Fruit fly (Drosophila melanogaster) whole organism, embryonic: ENCODE measurements around the gene DopEcR.

Source experiments
- Asciz ChIP-seq: fragments of 200-800 bp; sonication (Bioruptor generic); optimal IDR thresholded peaks from 2 replicates; lab custom pipeline; 2017; ENCODE audit warnings: missing biosample characterization, mild to moderate bottlenecking, missing genetic modification characterization, missing genetic modification reagents
- B-H2 ChIP-seq: fragments of 200-800 bp; sonication (Bioruptor generic); optimal IDR thresholded peaks from 2 replicates; lab custom pipeline; 2018; ENCODE audit warnings: missing biosample characterization, mild to moderate bottlenecking, missing genetic modification characterization
- BEAF-32 ChIP-seq: fragments of 200-800 bp; sonication (Bioruptor generic); optimal IDR thresholded peaks from 3 replicates; lab custom pipeline; 2017; ENCODE audit warnings: missing biosample characterization, missing genetic modification characterization, mild to moderate bottlenecking, moderate library complexity, missing genetic modification reagents
- CG10366 ChIP-seq: fragments of 200-800 bp; sonication (Bioruptor generic); IDR thresholded peaks from 2 replicates; pipeline ENCODE4 v1.3.6; 2022; ENCODE audit warnings: missing biosample characterization, missing genetic modification characterization
- CG11398 ChIP-seq: fragments of 200-800 bp; sonication (Bioruptor generic); optimal IDR thresholded peaks from 2 replicates; lab custom pipeline; 2016; ENCODE audit warnings: missing biosample characterization, missing genetic modification characterization
- CG11723 ChIP-seq: fragments of 200-800 bp; sonication (Bioruptor generic); optimal IDR thresholded peaks from 2 replicates; lab custom pipeline; 2017; ENCODE audit warnings: missing biosample characterization, mild to moderate bottlenecking, missing genetic modification characterization
- CG12769 ChIP-seq: fragments of 200-800 bp; sonication (Bioruptor generic); optimal IDR thresholded peaks from 2 replicates; lab custom pipeline; 2019; ENCODE audit warnings: missing biosample characterization, mild to moderate bottlenecking, missing genetic modification characterization, moderate library complexity
- CG14667 ChIP-seq: fragments of 200-800 bp; sonication (Bioruptor generic); IDR thresholded peaks from 2 replicates; pipeline ENCODE4 v1.3.6; 2022; ENCODE audit warnings: missing biosample characterization, missing genetic modification characterization
- CG14710 ChIP-seq: fragments of 200-800 bp; sonication (Bioruptor generic); optimal IDR thresholded peaks from 3 replicates; lab custom pipeline; 2019; ENCODE audit warnings: missing biosample characterization, mild to moderate bottlenecking, missing genetic modification characterization, moderate library complexity
- CG16815 ChIP-seq: fragments of 200-800 bp; sonication (Bioruptor generic); optimal IDR thresholded peaks from 3 replicates; lab custom pipeline; 2017; ENCODE audit warnings: missing biosample characterization, mild to moderate bottlenecking, missing genetic modification characterization
- CG16863 ChIP-seq: fragments of 200-800 bp; sonication (Bioruptor generic); optimal IDR thresholded peaks from 3 replicates; lab custom pipeline; 2016; ENCODE audit warnings: missing biosample characterization, missing genetic modification characterization
- CG17829 ChIP-seq: fragments of 200-800 bp; optimal IDR thresholded peaks from 2 replicates; lab custom pipeline; 2019; ENCODE audit warnings: missing biosample characterization, mild to moderate bottlenecking, missing genetic modification characterization, moderate library complexity
- CG18476 ChIP-seq: fragments of 200-800 bp; sonication (Bioruptor generic); optimal IDR thresholded peaks from 2 replicates; lab custom pipeline; 2016; ENCODE audit warnings: missing biosample characterization, mild to moderate bottlenecking, missing genetic modification characterization
- CG3163 ChIP-seq: fragments of 200-800 bp; sonication (Bioruptor generic); optimal IDR thresholded peaks from 3 replicates; lab custom pipeline; 2016; ENCODE audit warnings: missing biosample characterization, missing genetic modification characterization
- CG3281 ChIP-seq: fragments of 200-800 bp; sonication (Bioruptor generic); optimal IDR thresholded peaks from 3 replicates; lab custom pipeline; 2017; ENCODE audit warnings: missing biosample characterization, mild to moderate bottlenecking, missing genetic modification characterization
- CG3847 ChIP-seq: fragments of 200-800 bp; sonication (Bioruptor generic); IDR thresholded peaks from 2 replicates; pipeline ENCODE4 v1.3.6; 2022; ENCODE audit warnings: missing biosample characterization, missing genetic modification characterization
- CG6813 ChIP-seq: fragments of 200-800 bp; sonication (Bioruptor generic); optimal IDR thresholded peaks from 2 replicates; lab custom pipeline; 2017; ENCODE audit warnings: missing biosample characterization, missing genetic modification characterization, mild to moderate bottlenecking, moderate library complexity, missing genetic modification reagents
- CG7963 ChIP-seq: fragments of 200-800 bp; sonication (Bioruptor generic); IDR thresholded peaks from 3 replicates; pipeline ENCODE4 v1.3.6; 2022; ENCODE audit warnings: missing biosample characterization, missing genetic modification characterization; ENCODE audit not compliant: partially characterized antibody
- CG9727 ChIP-seq: fragments of 200-800 bp; sonication (Bioruptor generic); optimal IDR thresholded peaks from 3 replicates; lab custom pipeline; 2017; ENCODE audit warnings: missing biosample characterization, mild to moderate bottlenecking, missing genetic modification characterization
- Camta ChIP-seq: fragments of 200-800 bp; sonication (Bioruptor generic); optimal IDR thresholded peaks from 2 replicates; lab custom pipeline; 2016; ENCODE audit warnings: missing biosample characterization, missing genetic modification characterization
- Dfd ChIP-seq, 2 experiments: fragments of >200 bp; optimal IDR thresholded peaks; 2 replicates each; lab custom pipeline; 2017; ENCODE audit warnings: missing biosample characterization in 2 of 2, missing genetic modification characterization in 2 of 2
- Dip3 ChIP-seq: fragments of 200-800 bp; sonication (Bioruptor generic); optimal IDR thresholded peaks from 3 replicates; lab custom pipeline; 2016; ENCODE audit warnings: missing biosample characterization, missing genetic modification characterization
- Doc2 ChIP-seq: fragments of 200-800 bp; sonication (Bioruptor generic); IDR thresholded peaks from 2 replicates; pipeline ENCODE4 v1.3.6; 2022; ENCODE audit warnings: missing biosample characterization, missing genetic modification characterization
- Dp ChIP-seq: fragments of 200-800 bp; sonication (Bioruptor generic); optimal IDR thresholded peaks from 2 replicates; lab custom pipeline; 2018; ENCODE audit warnings: missing biosample characterization, mild to moderate bottlenecking, missing genetic modification characterization, moderate library complexity
- Eip74EF ChIP-seq, 2 experiments: fragments of 200-800 bp in 1 of 2; fragments of >200 bp in 1 of 2; sonication (Bioruptor generic) in 1 of 2; optimal IDR thresholded peaks; 2 replicates each; lab custom pipeline; 2017 to 2019; ENCODE audit warnings: missing biosample characterization in 2 of 2, missing genetic modification characterization in 2 of 2, mild to moderate bottlenecking in 1 of 2, moderate library complexity in 1 of 2
- Fer3 ChIP-seq: fragments of 200-800 bp; sonication (Bioruptor generic); optimal IDR thresholded peaks from 2 replicates; lab custom pipeline; 2018; ENCODE audit warnings: missing biosample characterization, mild to moderate bottlenecking, missing genetic modification characterization, moderate library complexity
- Hand ChIP-seq: fragments of 200-800 bp; sonication (Bioruptor generic); optimal IDR thresholded peaks from 2 replicates; lab custom pipeline; 2017; ENCODE audit warnings: mild to moderate bottlenecking, missing biosample characterization, missing genetic modification reagents, missing genetic modification characterization
- Hey ChIP-seq: fragments of 200-800 bp; sonication (Bioruptor generic); optimal IDR thresholded peaks from 3 replicates; lab custom pipeline; 2018; ENCODE audit warnings: missing biosample characterization, mild to moderate bottlenecking, missing genetic modification characterization
- Hr51 ChIP-seq, 2 experiments: fragments of 200-800 bp; sonication (Bioruptor generic); optimal IDR thresholded peaks; 2 replicates in 1 of 2; 3 replicates in 1 of 2; lab custom pipeline; 2016 to 2018; ENCODE audit warnings: missing biosample characterization in 2 of 2, missing genetic modification characterization in 2 of 2, mild to moderate bottlenecking in 1 of 2, moderate library complexity in 1 of 2
- MESR4 ChIP-seq: fragments of 200-800 bp; sonication (Bioruptor generic); optimal IDR thresholded peaks from 2 replicates; lab custom pipeline; 2018; ENCODE audit warnings: missing biosample characterization, mild to moderate bottlenecking, missing genetic modification characterization, moderate library complexity
- Meics ChIP-seq: fragments of 200-800 bp; sonication (Bioruptor generic); optimal IDR thresholded peaks from 2 replicates; lab custom pipeline; 2017; ENCODE audit warnings: missing biosample characterization, mild to moderate bottlenecking, missing genetic modification characterization
- Myb ChIP-seq: fragments of 200-800 bp; sonication (Bioruptor generic); optimal IDR thresholded peaks from 2 replicates; lab custom pipeline; 2016; ENCODE audit warnings: missing biosample characterization, missing genetic modification characterization
- NFAT ChIP-seq: fragments of 200-800 bp; sonication (Bioruptor generic); IDR thresholded peaks from 2 replicates; pipeline ENCODE4 v1.3.6; 2022; ENCODE audit warnings: missing biosample characterization, missing genetic modification characterization
- Neu2 ChIP-seq: fragments of 200-800 bp; sonication (Bioruptor generic); optimal IDR thresholded peaks from 3 replicates; lab custom pipeline; 2016; ENCODE audit warnings: missing biosample characterization, missing genetic modification characterization, borderline replicate concordance
- Nf-YB ChIP-seq: fragments of 200-800 bp; sonication (Bioruptor generic); optimal IDR thresholded peaks from 3 replicates; lab custom pipeline; 2019; ENCODE audit warnings: missing biosample characterization, mild to moderate bottlenecking, missing genetic modification characterization, moderate library complexity
- Opbp ChIP-seq: fragments of 200-800 bp; sonication (Bioruptor generic); IDR thresholded peaks from 3 replicates; pipeline ENCODE4 v1.3.6; 2022; ENCODE audit warnings: missing biosample characterization, missing genetic modification characterization; ENCODE audit not compliant: partially characterized antibody
- ap ChIP-seq: fragments of 200-800 bp; sonication (Bioruptor generic); IDR thresholded peaks from 2 replicates; pipeline ENCODE4 v1.3.6; 2022; ENCODE audit warnings: missing biosample characterization, missing genetic modification characterization
- chm ChIP-seq: fragments of 200-800 bp; sonication (Bioruptor generic); IDR thresholded peaks from 2 replicates; pipeline ENCODE4 v1.3.6; 2022; ENCODE audit warnings: missing biosample characterization, missing genetic modification characterization
- dm ChIP-seq: fragments of 200-800 bp; sonication (Bioruptor generic); optimal IDR thresholded peaks from 3 replicates; lab custom pipeline; 2016; ENCODE audit warnings: missing biosample characterization, missing genetic modification characterization
- dmrt11E ChIP-seq: fragments of 200-800 bp; sonication (Bioruptor generic); optimal IDR thresholded peaks from 3 replicates; lab custom pipeline; 2018; ENCODE audit warnings: missing biosample characterization, mild to moderate bottlenecking, missing genetic modification characterization, moderate library complexity
- gcm2 ChIP-seq: fragments of 200-800 bp; sonication (Bioruptor generic); optimal IDR thresholded peaks from 2 replicates; lab custom pipeline; 2016; ENCODE audit warnings: missing biosample characterization, missing genetic modification characterization
- gt ChIP-seq: fragments of 200-800 bp; sonication (Bioruptor generic); IDR thresholded peaks from 2 replicates; pipeline ENCODE4 v1.3.6; 2022; ENCODE audit warnings: missing biosample characterization, missing genetic modification characterization
- insv ChIP-seq, 2 experiments: fragments of 200-800 bp; sonication (Bioruptor generic); optimal IDR thresholded peaks; 3 replicates each; lab custom pipeline; 2016 to 2018; ENCODE audit warnings: missing biosample characterization in 2 of 2, missing genetic modification characterization in 2 of 2
- mam ChIP-seq: fragments of 200-800 bp; sonication (Bioruptor generic); optimal IDR thresholded peaks from 3 replicates; lab custom pipeline; 2016; ENCODE audit warnings: missing biosample characterization, missing genetic modification characterization
- rib ChIP-seq: fragments of 200-800 bp; sonication (Bioruptor generic); IDR thresholded peaks from 2 replicates; pipeline ENCODE4 v1.3.6; 2022; ENCODE audit warnings: missing biosample characterization, missing genetic modification characterization
- row ChIP-seq: fragments of 200-800 bp; sonication (Bioruptor generic); IDR thresholded peaks from 3 replicates; pipeline ENCODE4 v1.3.6; 2022; ENCODE audit warnings: missing biosample characterization, missing genetic modification characterization
- run ChIP-seq: fragments of 200-800 bp; sonication (Bioruptor generic); optimal IDR thresholded peaks from 3 replicates; lab custom pipeline; 2018; ENCODE audit warnings: missing biosample characterization, mild to moderate bottlenecking, missing genetic modification characterization
- sd ChIP-seq: fragments of 200-800 bp; sonication (Bioruptor generic); optimal IDR thresholded peaks from 3 replicates; lab custom pipeline; 2018; ENCODE audit warnings: missing biosample characterization, mild to moderate bottlenecking, missing genetic modification characterization, moderate library complexity
- stc ChIP-seq: fragments of 200-800 bp; sonication (Bioruptor generic); IDR thresholded peaks from 2 replicates; pipeline ENCODE4 v1.3.6; 2022; ENCODE audit warnings: missing biosample characterization, missing genetic modification characterization
- twi ChIP-seq: fragments of 200-800 bp; optimal IDR thresholded peaks from 2 replicates; lab custom pipeline; 2019; ENCODE audit warnings: missing biosample characterization, mild to moderate bottlenecking, missing genetic modification characterization, moderate library complexity

DopEcR gene

DNA sequence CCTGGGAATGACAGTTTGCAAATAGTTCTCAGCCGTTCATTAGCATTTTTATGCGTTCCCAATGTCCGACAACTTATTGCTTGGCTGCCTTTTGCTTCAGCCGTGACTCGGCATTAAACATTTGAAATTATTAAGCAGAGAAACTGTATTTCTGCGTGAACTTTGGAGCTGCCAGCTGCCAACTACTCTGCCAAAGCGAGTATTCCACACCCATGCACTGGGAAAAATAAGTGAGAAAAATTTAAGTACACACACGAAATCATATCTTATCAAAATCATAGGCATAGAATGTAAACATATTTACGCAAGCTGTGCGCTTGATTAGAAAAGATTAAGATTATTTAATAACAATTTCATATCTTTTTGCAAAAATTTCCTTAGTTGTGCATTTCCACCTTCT lies 32.8 kb upstream of the DopEcR start (continued):
- TF ChIP-seq CG11723 (no peak), gcm2 (no peak), CG3281 (no peak), CG16863 (no peak), stc (GFP tag; lab: Robert Waterston, UW) (0 out of 2 replicates have a peak, but pooled peaks have one; percentile 12), B-H2 (peak; percentile 3), CG9727 (peak; percentile 27), BEAF-32 (no peak), dm (GFP tag; lab: Kevin White, UChicago) (no peak), MESR4 (GFP tag; lab: Kevin White, UChicago) (no peak), CG16815 (GFP tag; lab: Kevin White, UChicago) (no peak), CG14710 (no peak), Hand (GFP tag; lab: Kevin White, UChicago) (no peak), CG11398 (GFP tag; lab: Kevin White, UChicago) (no peak), Nf-YB (GFP tag; lab: Kevin White, UChicago) (no peak), row (GFP tag; lab: Robert Waterston, UW) (peak; percentile 79), Eip74EF (GFP tag; optimal IDR thresholded peaks at IDR 0.05; lab: Kevin White, UChicago) (peak in 1 of 2 experiments; percentile 5), CG14667 (GFP tag; lab: Robert Waterston, UW) (no peak), insv (GFP tag; optimal IDR thresholded peaks at IDR 0.05; lab: Kevin White, UChicago) (no peak), CG7963 (no peak), NFAT (GFP tag; lab: Robert Waterston, UW) (peak; percentile 70), rib (0 out of 2 replicates have a peak, but pooled peaks have one; percentile 11), Opbp (no peak), CG17829 (tag; lab: Kevin White, UChicago) (no peak), dmrt11E (tag; lab: Kevin White, UChicago) (no peak), run (tag; lab: Kevin White, UChicago) (no peak), Neu2 (GFP tag; lab: Kevin White, UChicago) (no peak), Doc2 (0 out of 2 replicates have a peak, but pooled peaks have one; percentile 55), Fer3 (tag; lab: Kevin White, UChicago) (peak; percentile 19), Dip3 (GFP tag; lab: Kevin White, UChicago) (peak; percentile 20), twi (no peak), Dfd (GFP tag; optimal IDR thresholded peaks at IDR 0.05; lab: Kevin White, UChicago) (no peak), sd (tag; lab: Kevin White, UChicago) (peak; percentile 58), ap (GFP tag; lab: Robert Waterston, UW) (peak; percentile 65), CG12769 (tag; lab: Kevin White, UChicago) (peak; percentile 74), gt (GFP tag; lab: Robert Waterston, UW) (no peak), Asciz (no peak), CG3163 (no peak), CG10366 (peak; percentile 62; the same call in 1 of the 2 replicates), CG18476 (no peak), CG6813 (GFP tag; lab: Kevin White, UChicago) (no peak), Hr51 (GFP tag; optimal IDR thresholded peaks at IDR 0.05; lab: Kevin White, UChicago) (peak in 1 of 2 experiments; percentile 42), Camta (GFP tag; lab: Kevin White, UChicago) (peak; percentile 23), chm (GFP tag; lab: Robert Waterston, UW) (no peak), Meics (GFP tag; lab: Kevin White, UChicago) (peak; percentile 43), mam (GFP tag; lab: Kevin White, UChicago) (peak; percentile 60), Myb (no peak), CG3847 (GFP tag; lab: Robert Waterston, UW) (peak; percentile 57; the same call in 1 of the 2 replicates), Hey (tag; lab: Kevin White, UChicago) (no peak), Dp (no peak)
